Fruit fly (Drosophila melanogaster) Kc167 (cell line): ENCODE measurements around the gene CG12498.

Source experiments
- Myc ChIP-seq: fragments of >200 bp; optimal IDR thresholded peaks from 2 replicates; lab custom pipeline; 2017; ENCODE audit warnings: missing external identifiers
- h ChIP-seq: fragments of >200 bp; optimal IDR thresholded peaks from 3 replicates; lab custom pipeline; 2018; ENCODE audit warnings: missing external identifiers
- psq ChIP-seq: fragments of >200 bp; optimal IDR thresholded peaks from 2 replicates; lab custom pipeline; 2017; ENCODE audit warnings: missing external identifiers
- ttk ChIP-seq: sonication (Bioruptor generic); optimal IDR thresholded peaks from 2 replicates; lab custom pipeline; 2017; ENCODE audit warnings: missing external identifiers

- no peak for TF ChIP-seq psq
- TF ChIP-seq h (lab: Kevin White, UChicago), result no peak
- TF ChIP-seq ttk (lab: Kevin White, UChicago), result no peak
- TF ChIP-seq Myc (lab: Kevin White, UChicago), result no peak
Observed at dm6 chrX:2790055-2790617, 19.5 kb upstream of the CG12498 start, which contains the start of gene CG32795.
